Worm (Caenorhabditis elegans) whole organism, early embryonic: ENCODE measurements around the gene F35H10.6.

Experiments
- B0310.2 ChIP-seq: sonication (generic microtip); optimal IDR thresholded peaks from 2 replicates; lab custom pipeline; 2016; ENCODE audit warnings: mild to moderate bottlenecking, missing genetic modification characterization, missing compliant biosample characterization
- F13C5.2 ChIP-seq: sonication (generic microtip); optimal IDR thresholded peaks from 2 replicates; lab custom pipeline; 2017; ENCODE audit warnings: mild to moderate bottlenecking, missing genetic modification characterization, inconsistent platforms, missing compliant biosample characterization
- aly-1 ChIP-seq: sonication (generic microtip); optimal IDR thresholded peaks from 2 replicates; lab custom pipeline; 2016; ENCODE audit warnings: missing genetic modification characterization, missing compliant biosample characterization
- ama-1 ChIP-seq: fragments of 150-350 bp; optimal IDR thresholded peaks from 2 replicates; lab custom pipeline; 2014
- ceh-13 ChIP-seq: fragments of 200-800 bp; sonication (Bioruptor generic); optimal IDR thresholded peaks from 2 replicates; lab custom pipeline; 2018; ENCODE audit warnings: mild to moderate bottlenecking, missing genetic modification characterization, missing compliant biosample characterization
- ceh-36 ChIP-seq: sonication (generic microtip); optimal IDR thresholded peaks from 2 replicates; lab custom pipeline; 2016; ENCODE audit warnings: missing genetic modification characterization, inconsistent platforms, missing compliant biosample characterization
- ets-7 ChIP-seq: sonication (generic microtip); optimal IDR thresholded peaks from 2 replicates; lab custom pipeline; 2016; ENCODE audit warnings: missing genotype, missing genetic modification characterization, missing compliant biosample characterization
- flt-1 ChIP-seq: fragments of 200-800 bp; sonication (Bioruptor generic); IDR thresholded peaks from 2 replicates; pipeline ENCODE4 v1.3.6; 2022; ENCODE audit warnings: missing genetic modification characterization, missing compliant biosample characterization
- hmbx-1 ChIP-seq: sonication (generic microtip); optimal IDR thresholded peaks from 2 replicates; lab custom pipeline; 2016; ENCODE audit warnings: mild to moderate bottlenecking, missing genetic modification characterization, missing compliant biosample characterization
- hmg-4 ChIP-seq: fragments of 200-800 bp; sonication (Bioruptor generic); optimal IDR thresholded peaks from 2 replicates; lab custom pipeline; 2018; ENCODE audit warnings: mild to moderate bottlenecking, missing genetic modification characterization, missing compliant biosample characterization
- hnd-1 ChIP-seq: sonication (generic microtip); optimal IDR thresholded peaks from 2 replicates; lab custom pipeline; 2016; ENCODE audit warnings: missing genetic modification characterization, missing compliant biosample characterization
- pes-1 ChIP-seq: fragments of 200-800 bp; sonication (Bioruptor generic); IDR thresholded peaks from 2 replicates; pipeline ENCODE4 v1.3.6; 2022; ENCODE audit warnings: missing genetic modification reagents, missing genetic modification characterization, missing compliant biosample characterization
- scrt-1 ChIP-seq: fragments of 200-800 bp; sonication (Bioruptor generic); IDR thresholded peaks from 2 replicates; pipeline ENCODE4 v1.3.6; 2022; ENCODE audit warnings: missing genetic modification characterization, missing compliant biosample characterization
- sea-1 ChIP-seq: fragments of 200-800 bp; sonication (Bioruptor generic); conservative IDR thresholded peaks from 2 replicates; pipeline ENCODE4 v1.3.6; 2022; ENCODE audit warnings: missing genetic modification characterization, missing compliant biosample characterization
- tbx-11 ChIP-seq: fragments of 200-800 bp; sonication (Bioruptor generic); IDR thresholded peaks from 2 replicates; pipeline ENCODE4 v1.3.6; 2022; ENCODE audit warnings: missing genetic modification characterization, missing compliant biosample characterization
- tbx-37 ChIP-seq: fragments of 200-800 bp; sonication (Bioruptor generic); conservative IDR thresholded peaks from 2 replicates; pipeline ENCODE4 v1.3.6; 2022; ENCODE audit warnings: missing genetic modification reagents, missing genetic modification characterization, missing compliant biosample characterization
- tra-4 ChIP-seq: sonication (generic microtip); optimal IDR thresholded peaks from 2 replicates; lab custom pipeline; 2017; ENCODE audit warnings: missing genetic modification characterization, missing compliant biosample characterization

The F35H10.6 gene

ce11 chrIV:8297192-8297591 is 2.5 kb upstream of the F35H10.6 start, which contains the start of gene nprl-3:
nprl-3 (plus strand) TSS chrIV:8297492.
- TF ChIP-seq aly-1 (tag; lab: Kevin White, UChicago) (no peak), ceh-13 (no peak), ceh-36 (tag; lab: Kevin White, UChicago) (no peak), ama-1 (lab: Kevin White, UChicago) (no peak), tbx-11 (GFP tag; lab: Robert Waterston, UW) (no peak), pes-1 (no peak), tra-4 (tag; lab: Kevin White, UChicago) (no peak), sea-1 (no peak), hnd-1 (tag; lab: Kevin White, UChicago) (no peak), hmbx-1 (tag; lab: Kevin White, UChicago) (no peak), ets-7 (tag; lab: Kevin White, UChicago) (no peak), B0310.2 (tag; lab: Kevin White, UChicago) (no peak), F13C5.2 (tag; lab: Kevin White, UChicago) (no peak), flt-1 (GFP tag; lab: Robert Waterston, UW) (no peak), hmg-4 (GFP tag; lab: Kevin White, UChicago) (no peak)

DNA sequence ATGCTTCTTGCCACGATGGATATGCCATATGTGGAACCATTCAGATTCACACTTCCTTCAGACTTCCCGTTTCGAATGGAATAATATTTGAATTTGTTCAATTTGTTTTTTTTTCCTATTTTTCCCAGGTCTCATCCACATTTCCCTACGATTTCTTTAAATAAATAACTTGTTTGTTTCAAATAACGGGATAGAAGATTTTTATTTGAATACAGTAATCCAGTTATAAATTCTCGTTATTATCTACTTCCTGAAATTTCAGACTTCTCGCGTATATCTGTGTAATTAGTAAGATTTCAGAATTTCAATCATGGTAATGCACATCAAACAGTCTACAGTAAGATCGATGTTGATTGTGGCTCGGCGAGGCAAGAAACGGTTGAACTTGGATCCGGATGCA is 732 bp downstream of the F35H10.6 start, which contains the start of gene F35H10.5:
Gene F35H10.5, plus strand, starts transcription at position 301 of the 400 bp plus-strand sequence.
- no peak for TF ChIP-seq ceh-36 (tag; lab: Kevin White, UChicago)
- TF ChIP-seq flt-1 (GFP tag; lab: Robert Waterston, UW): no peak
- TF ChIP-seq scrt-1 (GFP tag; lab: Robert Waterston, UW): no peak
- TF ChIP-seq F13C5.2 (tag; lab: Kevin White, UChicago): no peak
- TF ChIP-seq hmg-4 (GFP tag; lab: Kevin White, UChicago): no peak
- TF ChIP-seq aly-1 (tag; lab: Kevin White, UChicago): no peak
- no peak for TF ChIP-seq hmbx-1 (tag; lab: Kevin White, UChicago)
- no peak for TF ChIP-seq ama-1 (lab: Kevin White, UChicago)
- TF ChIP-seq tra-4 (tag; lab: Kevin White, UChicago): no peak
- TF ChIP-seq hnd-1 (tag; lab: Kevin White, UChicago): no peak
- no peak for TF ChIP-seq sea-1
- no peak for TF ChIP-seq pes-1
- TF ChIP-seq ets-7 (tag; lab: Kevin White, UChicago): no peak
- no peak for TF ChIP-seq tbx-11 (GFP tag; lab: Robert Waterston, UW)
- no peak for TF ChIP-seq ceh-13
- TF ChIP-seq B0310.2 (tag; lab: Kevin White, UChicago): no peak
- no peak for TF ChIP-seq tbx-37

DNA sequence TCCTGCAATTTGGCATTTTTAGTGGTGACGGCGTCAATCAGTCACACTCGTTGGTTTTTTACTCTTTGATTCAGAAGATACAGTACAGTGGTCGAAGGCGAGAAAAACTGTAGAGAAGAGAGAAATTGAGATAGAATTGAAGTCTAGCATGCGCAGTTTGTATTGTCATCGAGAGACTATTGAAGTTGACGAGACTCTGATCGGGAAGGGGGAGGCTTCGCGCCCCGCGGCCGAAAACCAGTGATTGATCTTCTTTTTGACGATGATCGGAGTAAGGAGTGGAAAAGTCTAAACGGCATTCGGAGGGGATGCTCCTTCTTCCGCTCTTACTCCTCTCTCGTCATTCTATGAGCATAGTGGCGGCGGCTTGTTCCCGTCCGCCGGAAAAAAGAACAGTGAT is 2.2 kb downstream of the F35H10.6 start:
- TF ChIP-seq sea-1 (no peak), ceh-36 (tag; lab: Kevin White, UChicago) (no peak)

- no peak for TF ChIP-seq hmbx-1 (tag; lab: Kevin White, UChicago)
- TF ChIP-seq ceh-36 (tag; lab: Kevin White, UChicago): no peak
- TF ChIP-seq hmg-4 (GFP tag; lab: Kevin White, UChicago): no peak
- no peak for TF ChIP-seq B0310.2 (tag; lab: Kevin White, UChicago)
- TF ChIP-seq pes-1: no peak
- TF ChIP-seq aly-1 (tag; lab: Kevin White, UChicago): no peak
- TF ChIP-seq flt-1 (GFP tag; lab: Robert Waterston, UW): no peak
- no peak for TF ChIP-seq tra-4 (tag; lab: Kevin White, UChicago)
- no peak for TF ChIP-seq ets-7 (tag; lab: Kevin White, UChicago)
- TF ChIP-seq sea-1: no peak
- TF ChIP-seq F13C5.2 (tag; lab: Kevin White, UChicago): no peak
Observed at ce11 chrIV:8302648-8303161, 3.0 kb downstream of the F35H10.6 start.

- TF ChIP-seq hmg-4 (GFP tag; lab: Kevin White, UChicago) (no peak), hnd-1 (tag; lab: Kevin White, UChicago) (no peak), ama-1 (lab: Kevin White, UChicago) (no peak), sea-1 (no peak), B0310.2 (tag; lab: Kevin White, UChicago) (no peak), pes-1 (no peak), tra-4 (tag; lab: Kevin White, UChicago) (no peak), scrt-1 (GFP tag; lab: Robert Waterston, UW) (no peak), tbx-37 (no peak), ceh-13 (no peak), tbx-11 (GFP tag; lab: Robert Waterston, UW) (no peak), ceh-36 (tag; lab: Kevin White, UChicago) (no peak), aly-1 (tag; lab: Kevin White, UChicago) (no peak), flt-1 (GFP tag; lab: Robert Waterston, UW) (no peak), hmbx-1 (tag; lab: Kevin White, UChicago) (no peak), F13C5.2 (tag; lab: Kevin White, UChicago) (no peak), ets-7 (tag; lab: Kevin White, UChicago) (no peak)
Observed at ce11 chrIV:8303668-8304067, 3.9 kb downstream of the F35H10.6 start, which contains the start of gene vha-5. vha-5 (plus strand) TSS chrIV:8303968.

DNA sequence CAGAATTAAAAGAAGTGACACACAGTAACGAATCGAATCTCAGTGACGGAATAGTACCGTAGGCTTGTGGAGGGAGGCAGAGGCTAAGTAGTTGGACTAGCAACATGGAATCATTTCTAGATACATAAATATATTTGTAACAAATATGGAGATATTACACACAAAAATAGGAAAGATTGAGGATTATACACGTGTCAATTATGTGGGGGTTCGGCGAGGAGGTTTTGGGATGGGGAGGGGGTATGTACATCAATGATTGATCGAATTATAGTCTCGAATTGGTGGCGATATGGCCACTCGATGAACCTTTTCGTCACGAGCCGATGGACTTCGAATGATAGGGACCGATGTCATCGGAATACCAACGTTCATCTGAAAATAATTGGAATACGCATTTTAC is 7.7 kb downstream of the F35H10.6 start:
- TF ChIP-seq ceh-13 (no peak), hmbx-1 (tag; lab: Kevin White, UChicago) (no peak)

- no peak for TF ChIP-seq aly-1 (tag; lab: Kevin White, UChicago)
Observed at ce11 chrIV:8312105-8312504, 12.4 kb downstream of the F35H10.6 start.

DNA sequence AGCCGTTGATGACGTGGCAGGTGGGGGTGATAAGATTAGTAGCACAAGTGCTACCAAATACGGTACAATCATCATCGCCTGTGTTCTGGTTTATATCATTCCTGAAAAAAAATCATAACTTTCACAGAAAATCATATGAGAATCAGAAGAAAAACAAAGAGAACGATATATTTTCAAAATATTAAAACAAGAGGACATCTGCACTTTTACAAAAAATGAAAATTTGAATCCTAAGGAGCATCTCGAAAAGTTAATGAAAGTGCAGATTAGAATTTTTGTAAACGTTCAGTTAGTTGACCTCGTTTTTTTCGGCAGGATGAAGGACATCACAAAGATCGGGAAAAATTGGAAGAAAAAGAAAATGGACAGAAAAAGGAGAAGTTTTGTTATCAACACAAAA is 13.1 kb downstream of the F35H10.6 start, which contains the start of gene F35H10.10:
Gene F35H10.10, minus strand, starts transcription at position 101 of the 400 bp plus-strand sequence.
- TF ChIP-seq pes-1: no peak
- TF ChIP-seq ets-7 (tag; lab: Kevin White, UChicago): no peak
- no peak for TF ChIP-seq hnd-1 (tag; lab: Kevin White, UChicago)
- no peak for TF ChIP-seq ceh-36 (tag; lab: Kevin White, UChicago)
- TF ChIP-seq ama-1 (lab: Kevin White, UChicago): no peak
- no peak for TF ChIP-seq sea-1
- TF ChIP-seq tra-4 (tag; lab: Kevin White, UChicago): no peak
- no peak for TF ChIP-seq hmbx-1 (tag; lab: Kevin White, UChicago)
- TF ChIP-seq tbx-11 (GFP tag; lab: Robert Waterston, UW): no peak
- no peak for TF ChIP-seq B0310.2 (tag; lab: Kevin White, UChicago)
- no peak for TF ChIP-seq scrt-1 (GFP tag; lab: Robert Waterston, UW)
- TF ChIP-seq aly-1 (tag; lab: Kevin White, UChicago): no peak
- TF ChIP-seq tbx-37: no peak
- TF ChIP-seq flt-1 (GFP tag; lab: Robert Waterston, UW): no peak
- no peak for TF ChIP-seq F13C5.2 (tag; lab: Kevin White, UChicago)
- TF ChIP-seq ceh-13: no peak
- TF ChIP-seq hmg-4 (GFP tag; lab: Kevin White, UChicago): no peak
